Worm (Caenorhabditis elegans) whole organism, midembryonic: ENCODE measurements around the gene T16G1.3.

Experiments used
- T22C8.4 ChIP-seq: fragments of 200-800 bp; sonication (Bioruptor generic); IDR thresholded peaks from 2 replicates; pipeline ENCODE4 v1.3.6; 2022; ENCODE audit warnings: missing genetic modification characterization, missing compliant biosample characterization
- cog-1 ChIP-seq: sonication (generic microtip); optimal IDR thresholded peaks from 2 replicates; lab custom pipeline; 2016; ENCODE audit warnings: missing genetic modification characterization, missing compliant biosample characterization
- flt-1 ChIP-seq: fragments of 200-800 bp; sonication (Bioruptor generic); IDR thresholded peaks from 2 replicates; pipeline ENCODE4 v1.3.6; 2022; ENCODE audit warnings: missing genetic modification characterization, missing compliant biosample characterization
- klf-2 ChIP-seq: fragments of 200-800 bp; sonication (Bioruptor generic); conservative IDR thresholded peaks from 2 replicates; pipeline ENCODE4 v1.3.6; 2022; ENCODE audit warnings: missing genetic modification reagents, missing genetic modification characterization, missing compliant biosample characterization
- ref-1 ChIP-seq: fragments of 200-800 bp; sonication (Bioruptor generic); conservative IDR thresholded peaks from 2 replicates; pipeline ENCODE4 v1.3.6; 2022; ENCODE audit warnings: missing genetic modification reagents, missing genetic modification characterization, missing compliant biosample characterization
- tab-1 ChIP-seq: fragments of 200-800 bp; sonication (Bioruptor generic); IDR thresholded peaks from 2 replicates; pipeline ENCODE4 v1.3.6; 2022; ENCODE audit warnings: missing genetic modification characterization, missing compliant biosample characterization
- ztf-23 ChIP-seq: fragments of 200-800 bp; sonication (Bioruptor generic); IDR thresholded peaks from 2 replicates; pipeline ENCODE4 v1.3.6; 2022; ENCODE audit warnings: missing genetic modification reagents, missing genetic modification characterization, missing compliant biosample characterization

- no peak for TF ChIP-seq flt-1 (GFP tag; lab: Robert Waterston, UW)
- TF ChIP-seq cog-1 = no peak
- TF ChIP-seq klf-2 (GFP tag; lab: Robert Waterston, UW) = no peak
- no peak for TF ChIP-seq T22C8.4 (GFP tag; lab: Robert Waterston, UW)
- TF ChIP-seq ztf-23 = no peak
- TF ChIP-seq ref-1 (GFP tag; lab: Robert Waterston, UW) = no peak
- TF ChIP-seq tab-1 (GFP tag; lab: Robert Waterston, UW) = no peak
Observed at ce11 chrV:12970575-12971160, 26.5 kb upstream of the T16G1.3 start, which contains the start of gene pnn-1.
